Fruit fly (Drosophila melanogaster): ENCODE results near the gene Fic.

DNA sequence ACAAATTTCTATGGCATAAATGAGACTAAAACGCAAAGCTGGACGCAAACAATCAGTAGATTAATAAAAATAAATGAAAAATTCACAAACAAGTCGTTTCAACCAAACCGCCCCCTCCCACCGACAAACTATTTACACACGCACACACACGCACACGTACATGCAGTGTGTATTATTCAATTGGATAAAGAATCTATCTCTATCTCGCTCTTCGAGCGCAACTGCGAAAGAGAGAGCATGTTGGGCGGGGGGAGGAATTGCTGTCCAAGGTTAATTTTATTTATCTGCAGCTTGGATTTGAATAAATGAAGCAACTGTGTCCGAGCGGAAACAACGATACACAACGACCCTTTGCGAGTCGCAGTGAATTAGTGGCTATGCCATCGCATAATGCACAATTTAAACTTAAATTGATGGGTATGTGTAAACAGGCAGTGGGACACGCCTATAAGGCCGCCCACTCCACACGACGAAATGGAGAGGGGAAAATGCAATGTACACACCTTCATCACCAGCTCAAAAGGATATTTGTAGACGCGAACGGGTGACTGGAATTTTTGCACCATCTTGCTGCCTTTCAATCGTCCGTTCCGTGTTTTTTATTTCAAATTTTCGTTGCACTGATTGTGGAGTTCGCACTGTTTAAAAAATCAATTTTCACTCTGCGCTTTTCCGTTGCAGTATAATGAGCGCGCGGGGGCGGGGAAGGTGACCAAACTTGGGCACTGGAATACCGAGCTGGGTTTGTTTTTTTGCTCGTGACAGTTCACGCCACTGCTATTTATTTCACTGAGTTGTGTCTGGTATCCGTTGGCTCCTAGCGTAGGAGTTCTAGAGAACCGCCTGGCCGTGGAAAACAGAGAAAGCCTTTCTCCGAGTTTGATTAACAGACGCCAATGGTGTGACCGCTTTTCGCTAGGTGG is 31.2 kb downstream of the Fic start, which contains the start of gene retm:
- no peak for TF ChIP-seq Sin3A (optimal IDR thresholded peaks at IDR 0.05)
- TF ChIP-seq Myc (optimal IDR thresholded peaks at IDR 0.05) = no peak
- TF ChIP-seq ttk (optimal IDR thresholded peaks at IDR 0.05) = no peak
